Worm (Caenorhabditis elegans) whole organism, young adult: ENCODE results near the gene F15B9.11.

ENCODE experiments used
- D2030.7 ChIP-seq: fragments of 200-800 bp; sonication (Bioruptor generic); IDR thresholded peaks from 2 replicates; pipeline ENCODE4 v1.3.6; 2022; ENCODE audit warnings: missing genetic modification reagents, missing genetic modification characterization, missing compliant biosample characterization
- F39B2.1 ChIP-seq: fragments of 200-800 bp; sonication (Bioruptor generic); IDR thresholded peaks from 2 replicates; pipeline ENCODE4 v1.3.6; 2022; ENCODE audit warnings: missing genetic modification reagents, missing genetic modification characterization, missing compliant biosample characterization
- K12H6.12 ChIP-seq: fragments of 200-800 bp; sonication (Bioruptor generic); optimal IDR thresholded peaks from 2 replicates; lab custom pipeline; 2018; ENCODE audit warnings: mild to moderate bottlenecking, missing genetic modification characterization, missing compliant biosample characterization
- Y79H2A.3 ChIP-seq: fragments of 200-800 bp; sonication (Bioruptor generic); conservative IDR thresholded peaks from 2 replicates; pipeline ENCODE4 v1.3.6; 2022; ENCODE audit warnings: missing genetic modification reagents, missing genetic modification characterization, missing compliant biosample characterization
- Y95B8A.8 ChIP-seq: fragments of 200-800 bp; sonication (Bioruptor generic); IDR thresholded peaks from 2 replicates; pipeline ENCODE4 v1.3.6; 2022; ENCODE audit warnings: missing genetic modification reagents, missing genetic modification characterization, missing compliant biosample characterization
- cebp-2 ChIP-seq: fragments of 200-800 bp; sonication (Bioruptor generic); IDR thresholded peaks from 2 replicates; pipeline ENCODE4 v1.3.6; 2022; ENCODE audit warnings: missing genetic modification characterization, missing compliant biosample characterization
- ceh-27 ChIP-seq: fragments of 200-800 bp; sonication (Bioruptor generic); optimal IDR thresholded peaks from 2 replicates; lab custom pipeline; 2018; ENCODE audit warnings: mild to moderate bottlenecking, missing genetic modification characterization, moderate library complexity, missing compliant biosample characterization
- chd-7 ChIP-seq: sonication (generic microtip); optimal IDR thresholded peaks from 2 replicates; lab custom pipeline; 2016; ENCODE audit warnings: mild to moderate bottlenecking, missing genetic modification characterization, moderate library complexity, missing compliant biosample characterization
- dpff-1 ChIP-seq: sonication (generic microtip); optimal IDR thresholded peaks from 2 replicates; lab custom pipeline; 2017; ENCODE audit warnings: mild to moderate bottlenecking, missing genetic modification characterization, missing compliant biosample characterization
- dpl-1 ChIP-seq: fragments of 150-350 bp; optimal IDR thresholded peaks from 2 replicates; lab custom pipeline; 2014; ENCODE audit warnings: missing biosample characterization, missing genetic modification reagents, missing genetic modification characterization
- efl-1 ChIP-seq: fragments of 150-350 bp; optimal IDR thresholded peaks from 2 replicates; lab custom pipeline; 2014; ENCODE audit warnings: missing biosample characterization, missing genetic modification reagents, missing genetic modification characterization
- egl-18 ChIP-seq: fragments of 200-800 bp; sonication (Bioruptor generic); IDR thresholded peaks from 2 replicates; pipeline ENCODE4 v1.3.6; 2022; ENCODE audit warnings: missing genetic modification reagents, missing genetic modification characterization, missing compliant biosample characterization
- egrh-3 ChIP-seq: fragments of 200-800 bp; sonication (Bioruptor generic); IDR thresholded peaks from 2 replicates; pipeline ENCODE4 v1.3.6; 2022; ENCODE audit warnings: missing genetic modification reagents, missing genetic modification characterization, missing compliant biosample characterization
- ekl-4 ChIP-seq: fragments of 200-800 bp; sonication (Bioruptor generic); IDR thresholded peaks from 2 replicates; pipeline ENCODE4 v1.3.6; 2022; ENCODE audit warnings: missing genetic modification reagents, missing genetic modification characterization, missing compliant biosample characterization
- fkh-3 ChIP-seq: sonication (generic microtip); optimal IDR thresholded peaks from 2 replicates; lab custom pipeline; 2016; ENCODE audit warnings: mild to moderate bottlenecking, missing genetic modification characterization, missing compliant biosample characterization
- hmg-1.2 ChIP-seq: fragments of 200-800 bp; sonication (Bioruptor generic); IDR thresholded peaks from 2 replicates; pipeline ENCODE4 v1.3.6; 2022; ENCODE audit warnings: missing genetic modification reagents, missing genetic modification characterization, missing compliant biosample characterization
- hrde-1 ChIP-seq: sonication (generic microtip); optimal IDR thresholded peaks from 2 replicates; lab custom pipeline; 2016; ENCODE audit warnings: missing genetic modification characterization, mild to moderate bottlenecking, missing compliant biosample characterization, moderate library complexity, missing genotype, missing genetic modification reagents, borderline replicate concordance
- lag-1 ChIP-seq: fragments of 200-800 bp; sonication (Bioruptor generic); IDR thresholded peaks from 2 replicates; pipeline ENCODE4 v1.3.6; 2022; ENCODE audit warnings: missing genetic modification reagents, missing genetic modification characterization, missing compliant biosample characterization
- let-607 ChIP-seq, 2 experiments: fragments of 200-800 bp in 1 of 2; sonication (Bioruptor generic) in 1 of 2; sonication (generic microtip) in 1 of 2; optimal IDR thresholded peaks; 2 replicates each; lab custom pipeline; 2016 to 2018; ENCODE audit warnings: mild to moderate bottlenecking in 2 of 2, missing compliant biosample characterization in 2 of 2, missing genetic modification characterization in 2 of 2, moderate library complexity in 2 of 2, missing genotype in 1 of 2
- lin-26 ChIP-seq: fragments of 200-800 bp; sonication (Bioruptor generic); IDR thresholded peaks from 2 replicates; pipeline ENCODE4 v1.3.6; 2022; ENCODE audit warnings: missing genetic modification reagents, missing genetic modification characterization, missing compliant biosample characterization
- lin-40 ChIP-seq: sonication (generic microtip); optimal IDR thresholded peaks from 2 replicates; lab custom pipeline; 2016; ENCODE audit warnings: missing genetic modification characterization, mild to moderate bottlenecking, missing compliant biosample characterization, missing genotype, missing genetic modification reagents
- lin-54 ChIP-seq: fragments of 200-800 bp; sonication (Bioruptor generic); optimal IDR thresholded peaks from 2 replicates; lab custom pipeline; 2018; ENCODE audit warnings: mild to moderate bottlenecking, missing genetic modification characterization, missing compliant biosample characterization
- lsl-1 ChIP-seq: fragments of 200-800 bp; sonication (Bioruptor generic); optimal IDR thresholded peaks from 2 replicates; lab custom pipeline; 2018; ENCODE audit warnings: mild to moderate bottlenecking, missing genetic modification characterization, moderate library complexity, missing compliant biosample characterization
- madf-3 ChIP-seq: fragments of 200-800 bp; sonication (Bioruptor generic); IDR thresholded peaks from 2 replicates; pipeline ENCODE4 v1.3.6; 2022; ENCODE audit warnings: missing genetic modification reagents, missing genetic modification characterization, missing compliant biosample characterization
- madf-6 ChIP-seq: fragments of 200-800 bp; sonication (Bioruptor generic); IDR thresholded peaks from 2 replicates; pipeline ENCODE4 v1.3.6; 2022; ENCODE audit warnings: missing genetic modification reagents, missing genetic modification characterization, missing compliant biosample characterization
- mcd-1 ChIP-seq: fragments of 200-800 bp; sonication (Bioruptor generic); IDR thresholded peaks from 2 replicates; pipeline ENCODE4 v1.3.6; 2022; ENCODE audit warnings: missing genetic modification reagents, missing genetic modification characterization, missing compliant biosample characterization
- mel-28 ChIP-seq: sonication (generic microtip); optimal IDR thresholded peaks from 2 replicates; lab custom pipeline; 2016; ENCODE audit warnings: borderline replicate concordance, mild to moderate bottlenecking, missing genetic modification characterization, missing compliant biosample characterization
- mes-4 ChIP-seq: sonication (generic microtip); optimal IDR thresholded peaks from 2 replicates; lab custom pipeline; 2016; ENCODE audit warnings: missing genotype, missing genetic modification characterization, missing compliant biosample characterization
- nfyb-1 ChIP-seq: fragments of 200-800 bp; sonication (Bioruptor generic); IDR thresholded peaks from 2 replicates; pipeline ENCODE4 v1.3.6; 2022; ENCODE audit warnings: missing genetic modification reagents, missing genetic modification characterization, missing compliant biosample characterization
- nhr-90 ChIP-seq: sonication (generic microtip); optimal IDR thresholded peaks from 2 replicates; lab custom pipeline; 2016; ENCODE audit warnings: missing genotype, mild to moderate bottlenecking, missing genetic modification characterization, missing compliant biosample characterization
- pbrm-1 ChIP-seq: fragments of 200-800 bp; sonication (Bioruptor generic); IDR thresholded peaks from 2 replicates; pipeline ENCODE4 v1.3.6; 2022; ENCODE audit warnings: missing genetic modification reagents, missing genetic modification characterization, missing compliant biosample characterization
- rcor-1 ChIP-seq: fragments of 200-800 bp; sonication (Bioruptor generic); IDR thresholded peaks from 2 replicates; pipeline ENCODE4 v1.3.6; 2022; ENCODE audit warnings: missing genetic modification reagents, missing genetic modification characterization, missing compliant biosample characterization
- sea-2 ChIP-seq: fragments of 200-800 bp; sonication (Bioruptor generic); IDR thresholded peaks from 2 replicates; pipeline ENCODE4 v1.3.6; 2022; ENCODE audit warnings: missing genetic modification characterization, missing compliant biosample characterization
- somi-1 ChIP-seq: fragments of 200-800 bp; sonication (Bioruptor generic); optimal IDR thresholded peaks from 2 replicates; lab custom pipeline; 2018; ENCODE audit warnings: mild to moderate bottlenecking, missing genetic modification characterization, missing compliant biosample characterization
- tbp1 ChIP-seq: fragments of 200-800 bp; sonication (Bioruptor generic); optimal IDR thresholded peaks from 2 replicates; lab custom pipeline; 2018; ENCODE audit warnings: mild to moderate bottlenecking, missing genetic modification characterization, missing compliant biosample characterization
- tlf-1 ChIP-seq: fragments of 200-800 bp; sonication (Bioruptor generic); optimal IDR thresholded peaks from 2 replicates; lab custom pipeline; 2018; ENCODE audit warnings: mild to moderate bottlenecking, missing genetic modification characterization, missing compliant biosample characterization
- unc-62 ChIP-seq: fragments of 150-350 bp; optimal IDR thresholded peaks from 2 replicates; lab custom pipeline; 2014; ENCODE audit warnings: missing biosample characterization, missing genetic modification reagents, missing genetic modification characterization
- zim-3 ChIP-seq: sonication (generic microtip); optimal IDR thresholded peaks from 2 replicates; lab custom pipeline; 2017; ENCODE audit warnings: mild to moderate bottlenecking, missing genetic modification characterization, moderate library complexity, missing compliant biosample characterization
- ztf-18 ChIP-seq: sonication (generic microtip); optimal IDR thresholded peaks from 2 replicates; lab custom pipeline; 2016; ENCODE audit warnings: missing genotype, mild to moderate bottlenecking, missing genetic modification characterization, missing compliant biosample characterization
- ztf-25 ChIP-seq: fragments of 200-800 bp; sonication (Bioruptor generic); IDR thresholded peaks from 2 replicates; pipeline ENCODE4 v1.3.6; 2022; ENCODE audit warnings: missing genetic modification reagents, missing genetic modification characterization, missing compliant biosample characterization
- ztf-26 ChIP-seq: sonication (generic microtip); optimal IDR thresholded peaks from 2 replicates; lab custom pipeline; 2017; ENCODE audit warnings: missing genetic modification characterization, missing compliant biosample characterization

F15B9.11 gene

ce11 chrV:12967925-12968327 is 24.8 kb downstream of the F15B9.11 start, which contains the start of gene R186.8 (continued):
- TF ChIP-seq lin-26 (GFP tag; lab: Robert Waterston, UW) (peak; percentile 68; the same call in 1 of the 2 replicates), somi-1 (GFP tag; lab: Kevin White, UChicago) (peak; percentile 63), mcd-1 (GFP tag; lab: Robert Waterston, UW) (peak; percentile 98), pbrm-1 (GFP tag; lab: Robert Waterston, UW) (peak; percentile 89), let-607 (tag; optimal IDR thresholded peaks at IDR 0.05; lab: Kevin White, UChicago) (peak; percentile 91 to 94), hmg-1.2 (peak; percentile 92), Y95B8A.8 (GFP tag; lab: Robert Waterston, UW) (peak; percentile 66; the same call in 1 of the 2 replicates), tbp1 (peak; percentile 60), lsl-1 (peak; percentile 76), ekl-4 (GFP tag; lab: Robert Waterston, UW) (peak; percentile 78), ceh-27 (GFP tag; lab: Kevin White, UChicago) (peak; percentile 40), tlf-1 (GFP tag; lab: Kevin White, UChicago) (peak; percentile 57), rcor-1 (GFP tag; lab: Robert Waterston, UW) (peak; percentile 81), nfyb-1 (peak; percentile 86), egrh-3 (peak; percentile 57; the same call in 1 of the 2 replicates), K12H6.12 (tag; lab: Kevin White, UChicago) (peak; percentile 67), nhr-90 (tag; lab: Kevin White, UChicago) (peak; percentile 16), egl-18 (GFP tag; lab: Robert Waterston, UW) (0 out of 2 replicates have a peak, but pooled peaks have one; percentile 56), ztf-18 (tag; lab: Kevin White, UChicago) (peak; percentile 72), D2030.7 (GFP tag; lab: Robert Waterston, UW) (peak; percentile 79)

- TF ChIP-seq chd-7 (tag; lab: Kevin White, UChicago) (no peak), dpff-1 (tag; lab: Kevin White, UChicago) (no peak), F39B2.1 (no peak), nhr-90 (tag; lab: Kevin White, UChicago) (no peak), lag-1 (GFP tag; lab: Robert Waterston, UW) (no peak), sea-2 (GFP tag; lab: Robert Waterston, UW) (no peak), madf-3 (GFP tag; lab: Robert Waterston, UW) (no peak)
Measured at ce11 chrV:12967110-12967509, 25.6 kb downstream of the F15B9.11 start, which contains the start of gene R186.3. TSS of gene R186.3 (minus strand) at chrV:12967210.

- TF ChIP-seq mel-28 (tag; lab: Kevin White, UChicago) (no peak), lsl-1 (no peak), zim-3 (tag; lab: Kevin White, UChicago) (no peak), Y79H2A.3 (no peak), egl-18 (GFP tag; lab: Robert Waterston, UW) (no peak)
- TF ChIP-seq, all 124 proteins: peak for 0
Measured at ce11 chrV:12964076-12964475, 28.6 kb downstream of the F15B9.11 start, which contains the start of gene srd-35. TSS of gene srd-35 (plus strand) at chrV:12964376.

ce11 chrV:12963192-12963591 is 29.5 kb downstream of the F15B9.11 start, which contains the start of gene hrg-9:
TSS of gene hrg-9 (minus strand) at chrV:12963343.
- no peak for TF ChIP-seq hrde-1 (tag; lab: Kevin White, UChicago)

ce11 chrV:12961085-12961560 is 31.6 kb downstream of the F15B9.11 start, which contains the start of gene mpst-7:
TSS of gene mpst-7 (minus strand) at chrV:12961135.
- TF ChIP-seq cebp-2 (GFP tag; lab: Robert Waterston, UW) (no peak), dpl-1 (GFP tag; lab: Kevin White, UChicago) (no peak), mes-4 (tag; lab: Kevin White, UChicago) (no peak), unc-62 (no peak), sea-2 (GFP tag; lab: Robert Waterston, UW) (no peak), ztf-25 (GFP tag; lab: Robert Waterston, UW) (no peak), fkh-3 (tag; lab: Kevin White, UChicago) (no peak), hrde-1 (tag; lab: Kevin White, UChicago) (no peak), lin-54 (GFP tag; lab: Kevin White, UChicago) (no peak), efl-1 (GFP tag; lab: Kevin White, UChicago) (peak; percentile 57), madf-6 (peak; percentile 36; the same call in 1 of the 2 replicates), ekl-4 (GFP tag; lab: Robert Waterston, UW) (no peak), ztf-26 (no peak), lin-40 (tag; lab: Kevin White, UChicago) (no peak)
